Fruit fly (Drosophila melanogaster): ENCODE measurements around the gene CG17026.
A peak's percentile ranks its signal among the peaks of the same experiment; 100 is the strongest.

CG17026 gene

dm6 chr3L:15952909-15953308 is 22.3 kb upstream of the CG17026 start (continued):
- no peak for TF ChIP-seq CG8359 (GFP tag; optimal IDR thresholded peaks at IDR 0.05; ENCODE audit: borderline replicate concordance)
- TF ChIP-seq CG8281 (tag; optimal IDR thresholded peaks at IDR 0.05): no peak
- no peak for TF ChIP-seq zf30C (GFP tag; optimal IDR thresholded peaks at IDR 0.05)
- no peak for TF ChIP-seq hb (GFP tag; IDR thresholded peaks at IDR 0.05; ENCODE audit: partially characterized antibody)
- 0 out of 3 replicates have a peak, but pooled peaks have one; percentile 14 for TF ChIP-seq knrl (GFP tag; IDR thresholded peaks at IDR 0.05; ENCODE audit: partially characterized antibody)
- TF ChIP-seq CG18764 (GFP tag; optimal IDR thresholded peaks at IDR 0.05): no peak
- TF ChIP-seq sisA (GFP tag; IDR thresholded peaks at IDR 0.05): no peak
- no peak for TF ChIP-seq CG14667 (GFP tag; IDR thresholded peaks at IDR 0.05)
- no peak for TF ChIP-seq CG17912 (GFP tag; optimal IDR thresholded peaks at IDR 0.05)
- no peak for TF ChIP-seq CG9817 (tag; optimal IDR thresholded peaks at IDR 0.05)
- no peak for TF ChIP-seq row (GFP tag; IDR thresholded peaks at IDR 0.05)
- TF ChIP-seq chm (GFP tag; IDR thresholded peaks at IDR 0.05): 0 out of 2 replicates have a peak, but pooled peaks have one; percentile 46
- TF ChIP-seq crp (GFP tag; optimal IDR thresholded peaks at IDR 0.05): no peak
- no peak for TF ChIP-seq CG6272 (GFP tag; IDR thresholded peaks at IDR 0.05)
- no peak for TF ChIP-seq CG4730 (GFP tag; IDR thresholded peaks at IDR 0.05)
- 0 out of 4 replicates have a peak, but pooled peaks have one; percentile 38 for TF ChIP-seq chinmo (GFP tag; IDR thresholded peaks at IDR 0.05; ENCODE audit: partially characterized antibody)

- TF ChIP-seq CG15696 (tag; optimal IDR thresholded peaks at IDR 0.05) (peak; percentile 32), CG2199 (GFP tag; IDR thresholded peaks at IDR 0.05) (0 out of 3 replicates have a peak, but pooled peaks have one; percentile 25), CoRest (tag; optimal IDR thresholded peaks at IDR 0.05) (no peak), br (optimal IDR thresholded peaks at IDR 0.05) (no peak), CG6254 (GFP tag; optimal IDR thresholded peaks at IDR 0.05) (no peak), hkb (optimal IDR thresholded peaks at IDR 0.05) (no peak), hkb (GFP tag; IDR thresholded peaks at IDR 0.05) (0 out of 2 replicates have a peak, but pooled peaks have one; percentile 23), CG16815 (GFP tag; optimal IDR thresholded peaks at IDR 0.05) (no peak), CG14965 (GFP tag; optimal IDR thresholded peaks at IDR 0.05; ENCODE audit: borderline replicate concordance) (no peak), CG7987 (GFP tag; optimal IDR thresholded peaks at IDR 0.05) (no peak), prd (optimal IDR thresholded peaks at IDR 0.05) (no peak), prd (GFP tag; IDR thresholded peaks at IDR 0.05) (peak; percentile 22; the same call in 1 of the 3 replicates), fu2 (GFP tag; optimal IDR thresholded peaks at IDR 0.05) (no peak), Lim3 (GFP tag; IDR thresholded peaks at IDR 0.05) (no peak), abd-A (tag; optimal IDR thresholded peaks at IDR 0.05) (peak; percentile 5), ttk (GFP tag; IDR thresholded peaks at IDR 0.05) (no peak), disco-r (GFP tag; optimal IDR thresholded peaks at IDR 0.05) (no peak), H15 (GFP tag; IDR thresholded peaks at IDR 0.05) (no peak), CG2678 (tag; optimal IDR thresholded peaks at IDR 0.05) (peak; percentile 29), Meics (GFP tag; optimal IDR thresholded peaks at IDR 0.05) (no peak), ems (GFP tag; optimal IDR thresholded peaks at IDR 0.05) (no peak), Hand (GFP tag; optimal IDR thresholded peaks at IDR 0.05) (no peak), pum (GFP tag; optimal IDR thresholded peaks at IDR 0.05) (no peak), klu (GFP tag; IDR thresholded peaks at IDR 0.05) (no peak), scrt (GFP tag; optimal IDR thresholded peaks at IDR 0.05) (no peak), repo (GFP tag; optimal IDR thresholded peaks at IDR 0.05) (no peak), Jarid2 (GFP tag; optimal IDR thresholded peaks at IDR 0.05) (no peak), CG9609 (GFP tag; optimal IDR thresholded peaks at IDR 0.05) (no peak), zen (tag; optimal IDR thresholded peaks at IDR 0.05) (peak; percentile 2), CG15479 (GFP tag; optimal IDR thresholded peaks at IDR 0.05) (peak; percentile 11), MTF-1 (GFP tag; optimal IDR thresholded peaks at IDR 0.05; ENCODE audit: borderline replicate concordance) (no peak), gem (tag; optimal IDR thresholded peaks at IDR 0.05) (peak; percentile 1), gro (GFP tag; optimal IDR thresholded peaks at IDR 0.05) (no peak), zf30C (GFP tag; optimal IDR thresholded peaks at IDR 0.05) (peak; percentile 10), Xbp1 (GFP tag; optimal IDR thresholded peaks at IDR 0.05) (no peak), cg (GFP tag; optimal IDR thresholded peaks at IDR 0.05) (no peak)
These were observed 21.3 kb upstream of the CG17026 start for dm6 chr3L:15953892-15954291.

Data from whole organism, embryonic.